Fruit fly (Drosophila melanogaster) whole organism, embryonic: Measurements from ENCODE around the gene CG3625.

ENCODE experiments used
- Ada2b ChIP-seq: fragments of 200-800 bp; sonication (Bioruptor generic); IDR thresholded peaks from 2 replicates; pipeline ENCODE4 v1.3.6; 2022; ENCODE audit warnings: missing biosample characterization, missing genetic modification characterization
- BEAF-32 ChIP-seq: fragments of 200-800 bp; sonication (Bioruptor generic); optimal IDR thresholded peaks from 3 replicates; lab custom pipeline; 2017; ENCODE audit warnings: missing biosample characterization, missing genetic modification characterization, mild to moderate bottlenecking, moderate library complexity, missing genetic modification reagents
- C15 ChIP-seq: fragments of 200-800 bp; sonication (Bioruptor generic); IDR thresholded peaks from 3 replicates; pipeline ENCODE4 v1.3.6; 2022; ENCODE audit warnings: missing biosample characterization, missing genetic modification characterization
- CG10543 ChIP-seq: fragments of 200-800 bp; sonication (Bioruptor generic); optimal IDR thresholded peaks from 3 replicates; lab custom pipeline; 2017; ENCODE audit warnings: missing biosample characterization, mild to moderate bottlenecking, missing genetic modification characterization, moderate library complexity
- CG12071 ChIP-seq: fragments of 200-800 bp; sonication (Bioruptor generic); optimal IDR thresholded peaks from 3 replicates; lab custom pipeline; 2018; ENCODE audit warnings: missing biosample characterization, mild to moderate bottlenecking, missing genetic modification characterization
- CG12744 ChIP-seq: fragments of 200-800 bp; sonication (Bioruptor generic); optimal IDR thresholded peaks from 2 replicates; lab custom pipeline; 2016; ENCODE audit warnings: missing biosample characterization, missing genetic modification characterization
- CG14965 ChIP-seq: fragments of 200-800 bp; sonication (Bioruptor generic); optimal IDR thresholded peaks from 2 replicates; lab custom pipeline; 2016; ENCODE audit warnings: missing biosample characterization, missing genetic modification characterization, borderline replicate concordance
- CG15601 ChIP-seq: fragments of 200-800 bp; sonication (Bioruptor generic); optimal IDR thresholded peaks from 3 replicates; lab custom pipeline; 2019; ENCODE audit warnings: missing biosample characterization, mild to moderate bottlenecking, missing genetic modification characterization, moderate library complexity
- CG17361 ChIP-seq: fragments of 200-800 bp; sonication (Bioruptor generic); IDR thresholded peaks from 3 replicates; pipeline ENCODE4 v1.3.6; 2022; ENCODE audit warnings: missing biosample characterization, missing genetic modification characterization
- CG17568 ChIP-seq: fragments of 200-800 bp; sonication (Bioruptor generic); optimal IDR thresholded peaks from 2 replicates; lab custom pipeline; 2018; ENCODE audit warnings: missing biosample characterization, mild to moderate bottlenecking, missing genetic modification characterization, moderate library complexity
- CG2199 ChIP-seq: fragments of 200-800 bp; sonication (Bioruptor generic); IDR thresholded peaks from 3 replicates; pipeline ENCODE4 v1.3.6; 2022; ENCODE audit warnings: missing biosample characterization, missing genetic modification characterization
- CG34224 ChIP-seq: fragments of 200-800 bp; sonication (Bioruptor generic); IDR thresholded peaks from 3 replicates; pipeline ENCODE4 v1.3.6; 2022; ENCODE audit warnings: missing biosample characterization, missing genetic modification characterization; ENCODE audit not compliant: partially characterized antibody
- CG4328 ChIP-seq: fragments of 200-800 bp; sonication (Bioruptor generic); optimal IDR thresholded peaks from 3 replicates; lab custom pipeline; 2017; ENCODE audit warnings: missing biosample characterization, missing genetic modification reagents, missing genetic modification characterization
- CG6654 ChIP-seq: fragments of 200-800 bp; sonication (Bioruptor generic); optimal IDR thresholded peaks from 2 replicates; lab custom pipeline; 2017; ENCODE audit warnings: missing biosample characterization, mild to moderate bottlenecking, missing genetic modification characterization
- CG6791 ChIP-seq: fragments of 200-800 bp; sonication (Bioruptor generic); IDR thresholded peaks from 3 replicates; pipeline ENCODE4 v1.3.6; 2022; ENCODE audit warnings: missing biosample characterization, missing genetic modification characterization; ENCODE audit not compliant: partially characterized antibody
- CG8359 ChIP-seq: fragments of 200-800 bp; sonication (Bioruptor generic); optimal IDR thresholded peaks from 2 replicates; lab custom pipeline; 2017; ENCODE audit warnings: missing biosample characterization, mild to moderate bottlenecking, missing genetic modification characterization, borderline replicate concordance
- CG8388 ChIP-seq: fragments of 200-800 bp; sonication (Bioruptor generic); optimal IDR thresholded peaks from 2 replicates; lab custom pipeline; 2019; ENCODE audit warnings: missing biosample characterization, mild to moderate bottlenecking, missing genetic modification characterization, moderate library complexity
- CG8765 ChIP-seq: fragments of 200-800 bp; sonication (Bioruptor generic); IDR thresholded peaks from 2 replicates; pipeline ENCODE4 v1.3.6; 2022; ENCODE audit warnings: missing biosample characterization, missing genetic modification characterization
- CG9727 ChIP-seq: fragments of 200-800 bp; sonication (Bioruptor generic); optimal IDR thresholded peaks from 3 replicates; lab custom pipeline; 2017; ENCODE audit warnings: missing biosample characterization, mild to moderate bottlenecking, missing genetic modification characterization
- CG9932 ChIP-seq: fragments of 200-800 bp; sonication (Bioruptor generic); IDR thresholded peaks from 2 replicates; pipeline ENCODE4 v1.3.6; 2022; ENCODE audit warnings: missing biosample characterization, missing genetic modification characterization
- Camta ChIP-seq: fragments of 200-800 bp; sonication (Bioruptor generic); optimal IDR thresholded peaks from 2 replicates; lab custom pipeline; 2016; ENCODE audit warnings: missing biosample characterization, missing genetic modification characterization
- Dbx ChIP-seq: fragments of 200-800 bp; sonication (Bioruptor generic); IDR thresholded peaks from 3 replicates; pipeline ENCODE4 v1.3.6; 2022; ENCODE audit warnings: missing biosample characterization, missing genetic modification characterization
- Elba2 ChIP-seq: fragments of 200-800 bp; sonication (Bioruptor generic); optimal IDR thresholded peaks from 3 replicates; lab custom pipeline; 2016; ENCODE audit warnings: missing biosample characterization, missing genetic modification characterization
- Hr3 ChIP-seq: fragments of 200-800 bp; sonication (Bioruptor generic); optimal IDR thresholded peaks from 3 replicates; lab custom pipeline; 2016; ENCODE audit warnings: missing biosample characterization, missing genetic modification characterization
- Lim3 ChIP-seq: fragments of 200-800 bp; sonication (Bioruptor generic); IDR thresholded peaks from 2 replicates; pipeline ENCODE4 v1.3.6; 2022; ENCODE audit warnings: missing biosample characterization, missing genetic modification characterization
- Mad ChIP-seq: fragments of 200-800 bp; sonication (Bioruptor generic); optimal IDR thresholded peaks from 2 replicates; lab custom pipeline; 2016; ENCODE audit warnings: missing biosample characterization, missing genetic modification characterization
- Rfx ChIP-seq: fragments of 200-800 bp; sonication (Bioruptor generic); IDR thresholded peaks from 2 replicates; pipeline ENCODE4 v1.3.6; 2022; ENCODE audit warnings: missing biosample characterization, missing genetic modification characterization
- Rx ChIP-seq: fragments of 200-800 bp; sonication (Bioruptor generic); IDR thresholded peaks from 2 replicates; pipeline ENCODE4 v1.3.6; 2022; ENCODE audit warnings: missing biosample characterization, missing genetic modification characterization
- TFAM ChIP-seq: fragments of 200-800 bp; sonication (Bioruptor generic); optimal IDR thresholded peaks from 2 replicates; lab custom pipeline; 2017; ENCODE audit warnings: missing biosample characterization, missing genetic modification characterization, inconsistent platforms
- ac ChIP-seq: fragments of 200-800 bp; sonication (Bioruptor generic); optimal IDR thresholded peaks from 3 replicates; lab custom pipeline; 2017; ENCODE audit warnings: missing biosample characterization, mild to moderate bottlenecking, missing genetic modification characterization
- bsh ChIP-seq, 2 experiments: fragments of 200-800 bp; sonication (Bioruptor generic); optimal IDR thresholded peaks; 2 replicates each; lab custom pipeline; 2017 to 2018; ENCODE audit warnings: mild to moderate bottlenecking in 2 of 2, missing biosample characterization in 2 of 2, missing genetic modification characterization in 2 of 2, moderate library complexity in 1 of 2
- btn ChIP-seq: fragments of 200-800 bp; sonication (Bioruptor generic); optimal IDR thresholded peaks from 2 replicates; lab custom pipeline; 2016; ENCODE audit warnings: missing biosample characterization, missing genetic modification characterization
- cato ChIP-seq: fragments of 200-800 bp; sonication (Bioruptor generic); optimal IDR thresholded peaks from 2 replicates; lab custom pipeline; 2016; ENCODE audit warnings: missing biosample characterization, missing genetic modification characterization, borderline replicate concordance
- ci ChIP-seq: fragments of 200-800 bp; sonication (Bioruptor generic); IDR thresholded peaks from 3 replicates; pipeline ENCODE4 v1.3.6; 2022; ENCODE audit warnings: missing biosample characterization, missing genetic modification characterization
- croc ChIP-seq: fragments of 200-800 bp; sonication (Bioruptor generic); conservative IDR thresholded peaks from 3 replicates; pipeline ENCODE4 v1.3.6; 2022; ENCODE audit warnings: missing biosample characterization, missing genetic modification characterization
- dpn ChIP-seq, 2 experiments: fragments of 200-800 bp; sonication (Bioruptor generic); optimal IDR thresholded peaks; 3 replicates each; lab custom pipeline; 2016; ENCODE audit warnings: missing biosample characterization in 2 of 2, missing genetic modification characterization in 2 of 2
- fd96Cb ChIP-seq: fragments of 200-800 bp; sonication (Bioruptor generic); optimal IDR thresholded peaks from 2 replicates; lab custom pipeline; 2018; ENCODE audit warnings: missing biosample characterization, mild to moderate bottlenecking, missing genetic modification characterization, moderate library complexity
- grau ChIP-seq: fragments of 200-800 bp; optimal IDR thresholded peaks from 3 replicates; lab custom pipeline; 2019; ENCODE audit warnings: missing biosample characterization, mild to moderate bottlenecking, missing genetic modification characterization, moderate library complexity
- jumu ChIP-seq: fragments of 200-800 bp; sonication (Bioruptor generic); optimal IDR thresholded peaks from 3 replicates; lab custom pipeline; 2016; ENCODE audit warnings: missing biosample characterization, missing genetic modification characterization
- pnt ChIP-seq: fragments of 200-800 bp; sonication (Bioruptor generic); optimal IDR thresholded peaks from 3 replicates; lab custom pipeline; 2016; ENCODE audit warnings: missing biosample characterization, missing genetic modification characterization
- rib ChIP-seq: fragments of 200-800 bp; sonication (Bioruptor generic); IDR thresholded peaks from 2 replicates; pipeline ENCODE4 v1.3.6; 2022; ENCODE audit warnings: missing biosample characterization, missing genetic modification characterization
- sens ChIP-seq: fragments of 200-800 bp; sonication (Bioruptor generic); peaks from one replicate; lab custom pipeline; 2016; ENCODE audit warnings: missing biosample characterization, missing genetic modification characterization
- sens-2 ChIP-seq: fragments of 200-800 bp; sonication (Bioruptor generic); IDR thresholded peaks from 2 replicates; pipeline ENCODE4 v1.3.6; 2022; ENCODE audit warnings: missing biosample characterization, missing genetic modification characterization
- seq ChIP-seq: fragments of 200-800 bp; sonication (Bioruptor generic); IDR thresholded peaks from 2 replicates; pipeline ENCODE4 v1.3.6; 2022; ENCODE audit warnings: missing biosample characterization, missing genetic modification characterization
- tna ChIP-seq: fragments of 200-800 bp; sonication (Bioruptor generic); IDR thresholded peaks from 2 replicates; pipeline ENCODE4 v1.3.6; 2022; ENCODE audit warnings: missing biosample characterization, missing genetic modification characterization; ENCODE audit not compliant: partially characterized antibody
- toy ChIP-seq: fragments of 200-800 bp; sonication (Bioruptor generic); IDR thresholded peaks from 2 replicates; pipeline ENCODE4 v1.3.6; 2022; ENCODE audit warnings: missing biosample characterization, missing genetic modification characterization
- unc-4 ChIP-seq: fragments of 200-800 bp; sonication (Bioruptor generic); IDR thresholded peaks from 2 replicates; pipeline ENCODE4 v1.3.6; 2022; ENCODE audit warnings: missing biosample characterization, missing genetic modification characterization; ENCODE audit not compliant: partially characterized antibody
- z ChIP-seq: fragments of 200-800 bp; sonication (Bioruptor generic); IDR thresholded peaks from 3 replicates; pipeline ENCODE4 v1.3.6; 2022; ENCODE audit warnings: missing biosample characterization, missing genetic modification characterization

Gene CG3625

DNA sequence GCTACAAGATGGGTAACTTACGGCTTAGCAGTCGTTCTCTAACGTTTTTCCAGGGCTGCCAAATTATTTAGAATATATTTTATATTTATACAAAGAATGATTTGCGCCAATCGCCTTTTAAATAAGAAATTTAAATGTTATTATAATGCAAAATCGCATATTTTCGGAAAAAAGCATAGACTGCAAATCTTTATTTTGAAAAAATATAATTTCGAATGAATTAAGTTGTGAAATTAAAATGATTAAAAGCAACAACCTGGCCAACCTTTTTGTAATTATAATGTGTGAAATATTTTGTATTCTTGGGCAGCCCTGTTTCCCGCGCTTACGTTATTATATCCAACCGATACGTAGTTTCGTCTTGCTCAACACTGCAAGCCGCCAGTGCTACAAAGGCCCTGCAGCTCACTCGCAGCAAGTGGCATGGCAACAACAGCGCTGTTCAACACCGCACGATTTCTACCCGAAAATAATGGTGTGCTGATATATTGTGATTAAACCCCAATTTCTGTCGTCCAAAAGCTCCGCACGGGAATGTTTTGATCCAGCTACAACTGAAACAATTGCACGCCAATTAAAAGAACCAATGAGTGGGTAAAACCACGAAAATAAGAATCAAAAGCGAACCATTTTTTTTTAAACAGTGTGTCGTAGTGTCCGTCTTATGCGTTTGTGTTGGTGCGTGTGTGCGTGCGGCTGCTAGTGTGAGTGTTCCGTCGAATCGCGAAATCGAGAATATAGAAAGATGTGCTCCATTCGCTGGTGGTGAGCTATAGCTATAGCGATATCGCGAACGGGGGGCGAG, 6.1 kb upstream of the CG3625 start, which contains the start of gene Pi3K21B (continued):
- TF ChIP-seq unc-4 (GFP tag; lab: Robert Waterston, UW) (peak; percentile 34; the same call in 1 of the 2 replicates), seq (GFP tag; lab: Robert Waterston, UW) (peak; percentile 70), ac (GFP tag; lab: Kevin White, UChicago) (peak; percentile 14), toy (0 out of 2 replicates have a peak, but pooled peaks have one; percentile 43), Hr3 (GFP tag; lab: Kevin White, UChicago) (peak; percentile 93), CG6654 (GFP tag; lab: Kevin White, UChicago) (peak; percentile 65), CG34224 (GFP tag; lab: Robert Waterston, UW) (peak; percentile 48; the same call in 1 of the 3 replicates), Ada2b (GFP tag; lab: Robert Waterston, UW) (peak; percentile 79), Dbx (GFP tag; lab: Robert Waterston, UW) (peak; percentile 93), sens (peak; percentile 96), CG17568 (peak; percentile 2), CG10543 (GFP tag; lab: Kevin White, UChicago) (peak; percentile 92), dpn (GFP tag; optimal IDR thresholded peaks at IDR 0.05; lab: Kevin White, UChicago) (peak; percentile 93 to 94), CG8359 (GFP tag; lab: Kevin White, UChicago) (peak; percentile 58), CG14965 (GFP tag; lab: Kevin White, UChicago) (peak; percentile 55), CG2199 (GFP tag; lab: Robert Waterston, UW) (no peak), CG9727 (GFP tag; lab: Kevin White, UChicago) (peak; percentile 87), BEAF-32 (peak; percentile 49), TFAM (GFP tag; lab: Kevin White, UChicago) (no peak), fd96Cb (peak; percentile 89), pnt (GFP tag; lab: Kevin White, UChicago) (peak; percentile 79), jumu (peak; percentile 93), croc (GFP tag; lab: Robert Waterston, UW) (peak; percentile 67), CG12071 (GFP tag; lab: Kevin White, UChicago) (peak; percentile 62), Lim3 (GFP tag; lab: Robert Waterston, UW) (no peak), CG8388 (GFP tag; lab: Kevin White, UChicago) (peak; percentile 80), Rfx (peak; percentile 96), bsh (GFP tag; optimal IDR thresholded peaks at IDR 0.05; lab: Kevin White, UChicago) (peak; percentile 49 to 84), ci (GFP tag; lab: Robert Waterston, UW) (peak; percentile 91), z (GFP tag; lab: Robert Waterston, UW) (no peak), CG9932 (GFP tag; lab: Robert Waterston, UW) (peak; percentile 97), Rx (GFP tag; lab: Robert Waterston, UW) (peak; percentile 84), CG15601 (tag; lab: Kevin White, UChicago) (peak; percentile 87), grau (tag; lab: Kevin White, UChicago) (peak; percentile 90), CG17361 (GFP tag; lab: Robert Waterston, UW) (peak; percentile 94), Mad (GFP tag; lab: Kevin White, UChicago) (peak; percentile 87), sens-2 (peak; percentile 59; the same call in 1 of the 2 replicates), rib (GFP tag; lab: Robert Waterston, UW) (peak; percentile 51; the same call in 1 of the 2 replicates), btn (GFP tag; lab: Kevin White, UChicago) (peak; percentile 69), CG4328 (peak; percentile 89), CG12744 (GFP tag; lab: Kevin White, UChicago) (peak; percentile 85), Elba2 (GFP tag; lab: Kevin White, UChicago) (peak; percentile 61), C15 (GFP tag; lab: Robert Waterston, UW) (peak; percentile 46; the same call in 1 of the 3 replicates), CG6791 (GFP tag; lab: Robert Waterston, UW) (peak; percentile 73), CG8765 (GFP tag; lab: Robert Waterston, UW) (peak; percentile 59), Camta (GFP tag; lab: Kevin White, UChicago) (peak; percentile 90), cato (GFP tag; lab: Kevin White, UChicago) (peak; percentile 84), tna (GFP tag; lab: Robert Waterston, UW) (no peak)
